Worm (Caenorhabditis elegans) whole organism, L4/young adult: ENCODE measurements around the gene ZK813.7.

Source experiments
- W03F9.2 ChIP-seq: fragments of 150-350 bp; optimal IDR thresholded peaks from 2 replicates; lab custom pipeline; 2014; ENCODE audit warnings: missing biosample characterization, missing genetic modification characterization
- dao-5 ChIP-seq: sonication (generic microtip); optimal IDR thresholded peaks from 2 replicates; lab custom pipeline; 2016; ENCODE audit warnings: missing genotype, missing genetic modification characterization, moderate library complexity, missing compliant biosample characterization

ce11 chrX:3451122-3451521 lies 6.5 kb downstream of the ZK813.7 start, which contains the start of gene ZK813.5:
- TF ChIP-seq dao-5 (tag; lab: Kevin White, UChicago), result no peak
- no peak for TF ChIP-seq W03F9.2 (tag; lab: Kevin White, UChicago)
